Worm (Caenorhabditis elegans): Measurements from ENCODE around the gene qdpr-1.
A peak's percentile ranks its signal among the peaks of the same experiment; 100 is the strongest.

Gene qdpr-1

DNA sequence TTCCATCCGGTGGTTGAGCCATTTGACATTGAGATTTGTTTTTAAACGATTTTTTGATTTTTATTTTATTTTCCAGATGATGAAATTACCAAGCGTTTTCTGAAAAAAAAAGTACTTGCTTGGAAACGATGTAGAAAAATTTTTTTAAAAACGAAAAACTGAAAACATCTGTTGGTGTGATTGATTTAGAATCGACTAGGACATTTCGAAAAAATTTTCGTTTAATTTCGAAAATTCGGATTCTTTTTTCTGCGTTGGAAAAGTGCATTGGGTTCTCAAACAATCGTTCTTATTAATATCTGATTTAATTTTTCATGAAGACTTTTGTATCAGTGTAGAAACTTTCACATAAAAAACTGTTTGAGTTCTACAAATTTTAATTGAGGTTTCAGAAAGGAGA, 34.5 kb upstream of the qdpr-1 start, which contains the start of gene F53A2.9:
F53A2.9 (minus strand) TSS at position 101 of the 400 bp plus-strand sequence.
- TF ChIP-seq elt-1 (tag; optimal IDR thresholded peaks at IDR 0.05): no peak
- no peak for TF ChIP-seq nfya-1 (tag; optimal IDR thresholded peaks at IDR 0.05; ENCODE audit: insufficient read depth)
- TF ChIP-seq pha-4 (tag; optimal IDR thresholded peaks at IDR 0.05): no peak
- no peak for TF ChIP-seq ztf-4 (tag; optimal IDR thresholded peaks at IDR 0.05)
- no peak for TF ChIP-seq eor-1 (tag; optimal IDR thresholded peaks at IDR 0.05)

ce11 chrIII:13359847-13360246, 33.9 kb upstream of the qdpr-1 start:
- TF ChIP-seq ceh-9 (tag; optimal IDR thresholded peaks at IDR 0.05) (no peak), nhr-77 (tag; optimal IDR thresholded peaks at IDR 0.05) (no peak), ceh-16 (tag; optimal IDR thresholded peaks at IDR 0.05) (no peak), skn-1 (tag; optimal IDR thresholded peaks at IDR 0.05) (no peak), aly-2 (tag; optimal IDR thresholded peaks at IDR 0.05) (no peak), lin-15B (tag; optimal IDR thresholded peaks at IDR 0.05) (peak; percentile 70), jun-1 (tag; optimal IDR thresholded peaks at IDR 0.05) (peak; percentile 32), nfya-1 (tag; optimal IDR thresholded peaks at IDR 0.05; ENCODE audit: insufficient read depth) (peak; percentile 86), elt-3 (tag; optimal IDR thresholded peaks at IDR 0.05) (no peak), unc-39 (tag; optimal IDR thresholded peaks at IDR 0.05) (no peak), hmg-11 (tag; optimal IDR thresholded peaks at IDR 0.05) (peak; percentile 81), pqm-1 (tag; optimal IDR thresholded peaks at IDR 0.05) (peak; percentile 9), elt-2 (tag; optimal IDR thresholded peaks at IDR 0.05) (no peak), sea-2 (GFP tag; optimal IDR thresholded peaks at IDR 0.05) (no peak), lin-39 (tag; optimal IDR thresholded peaks at IDR 0.05) (peak; percentile 55), fkh-10 (GFP tag; optimal IDR thresholded peaks at IDR 0.05) (no peak), mml-1 (tag; optimal IDR thresholded peaks at IDR 0.05) (no peak), nhr-25 (tag; optimal IDR thresholded peaks at IDR 0.05) (peak; percentile 26), nhr-23 (tag; optimal IDR thresholded peaks at IDR 0.05) (no peak), zag-1 (tag; optimal IDR thresholded peaks at IDR 0.05) (no peak), egl-5 (tag; optimal IDR thresholded peaks at IDR 0.05) (no peak), unc-62 (GFP tag; optimal IDR thresholded peaks at IDR 0.05) (no peak), elt-1 (tag; optimal IDR thresholded peaks at IDR 0.05) (no peak), fos-1 (tag; optimal IDR thresholded peaks at IDR 0.05) (no peak), pha-4 (tag; optimal IDR thresholded peaks at IDR 0.05) (peak; percentile 76), snpc-4 (tag; optimal IDR thresholded peaks at IDR 0.05) (no peak), R02D3.7 (tag; optimal IDR thresholded peaks at IDR 0.05) (no peak), egl-27 (tag; optimal IDR thresholded peaks at IDR 0.05) (no peak), nhr-76 (tag; optimal IDR thresholded peaks at IDR 0.05) (no peak), ztf-4 (tag; optimal IDR thresholded peaks at IDR 0.05) (no peak), daf-12 (tag; optimal IDR thresholded peaks at IDR 0.05) (no peak), nhr-28 (tag; optimal IDR thresholded peaks at IDR 0.05) (no peak), ZK546.5 (tag; optimal IDR thresholded peaks at IDR 0.05) (no peak), ama-1 (optimal IDR thresholded peaks at IDR 0.05) (no peak), ztf-11 (tag; optimal IDR thresholded peaks at IDR 0.05) (no peak), ceh-82 (tag; optimal IDR thresholded peaks at IDR 0.05) (no peak), ceh-28 (tag; optimal IDR thresholded peaks at IDR 0.05) (no peak), nhr-43 (tag; optimal IDR thresholded peaks at IDR 0.05; ENCODE audit: poor library complexity, severe bottlenecking) (no peak), nhr-67 (tag; optimal IDR thresholded peaks at IDR 0.05) (no peak), tbx-2 (tag; optimal IDR thresholded peaks at IDR 0.05) (no peak), nhr-237 (tag; optimal IDR thresholded peaks at IDR 0.05) (no peak), mdl-1 (tag; optimal IDR thresholded peaks at IDR 0.05) (no peak)

DNA sequence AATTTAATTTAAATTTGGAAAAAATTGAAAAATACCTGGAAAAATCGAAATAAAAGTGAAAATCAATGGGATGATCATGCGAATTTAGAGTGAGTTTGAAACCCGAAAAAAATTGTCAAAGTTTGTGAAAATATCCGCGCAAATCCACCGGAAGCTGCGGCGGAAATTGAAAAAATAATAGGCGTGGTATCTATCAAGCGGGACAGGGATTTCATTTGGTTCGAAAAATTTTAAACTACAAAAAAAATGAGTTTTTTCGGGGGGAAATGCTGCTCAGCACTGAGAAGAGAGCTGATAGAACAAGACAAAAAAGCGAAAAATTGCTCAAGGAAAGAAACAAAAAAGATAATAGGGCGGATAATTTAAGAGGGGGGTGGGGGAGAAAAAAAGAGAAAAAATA, 22.7 kb upstream of the qdpr-1 start, which contains the start of gene T03F6.9:
T03F6.9 (minus strand) TSS at position 101 of the 400 bp plus-strand sequence.
- no peak for TF ChIP-seq lin-15B (tag; optimal IDR thresholded peaks at IDR 0.05)
- TF ChIP-seq nhr-77 (tag; optimal IDR thresholded peaks at IDR 0.05): no peak
- TF ChIP-seq nhr-12 (tag; optimal IDR thresholded peaks at IDR 0.05): no peak
- no peak for TF ChIP-seq tbx-2 (tag; optimal IDR thresholded peaks at IDR 0.05)
- no peak for TF ChIP-seq ceh-9 (tag; optimal IDR thresholded peaks at IDR 0.05)
- no peak for TF ChIP-seq nhr-76 (tag; optimal IDR thresholded peaks at IDR 0.05)
- no peak for TF ChIP-seq ama-1 (optimal IDR thresholded peaks at IDR 0.05)
- TF ChIP-seq nhr-237 (tag; optimal IDR thresholded peaks at IDR 0.05): no peak
- no peak for TF ChIP-seq fkh-10 (GFP tag; optimal IDR thresholded peaks at IDR 0.05)
- TF ChIP-seq mdl-1 (tag; optimal IDR thresholded peaks at IDR 0.05): no peak
- no peak for TF ChIP-seq unc-39 (tag; optimal IDR thresholded peaks at IDR 0.05)

All from whole organism, L3 larva.